Worm (Caenorhabditis elegans) whole organism, L4 larva: ENCODE results near the gene R09E12.9.

ENCODE experiments used
- ceh-28 ChIP-seq: fragments of 150-350 bp; optimal IDR thresholded peaks from 2 replicates; lab custom pipeline; 2014; ENCODE audit warnings: missing biosample characterization, missing genetic modification reagents, missing genetic modification characterization
- dve-1 ChIP-seq: sonication (generic microtip); optimal IDR thresholded peaks from 2 replicates; lab custom pipeline; 2017; ENCODE audit warnings: antibody characterized with exemption, mild to moderate bottlenecking, missing genetic modification characterization, missing compliant biosample characterization; ENCODE audit not compliant: insufficient read depth
- egl-27 ChIP-seq: sonication (generic microtip); optimal IDR thresholded peaks from 3 replicates; lab custom pipeline; 2017; ENCODE audit warnings: missing biosample characterization, missing genetic modification reagents, missing genetic modification characterization
- madf-5 ChIP-seq, 2 experiments: fragments of 200-800 bp; sonication (Bioruptor generic); IDR thresholded peaks; 2 replicates each; pipeline ENCODE4 v1.3.6; 2022; ENCODE audit warnings: missing compliant biosample characterization in 2 of 2, missing genetic modification characterization in 2 of 2
- unc-130 ChIP-seq: sonication (generic microtip); optimal IDR thresholded peaks from 2 replicates; lab custom pipeline; 2016; ENCODE audit warnings: missing genetic modification reagents, missing genetic modification characterization, missing compliant biosample characterization
- ztf-11 ChIP-seq: fragments of 150-350 bp; optimal IDR thresholded peaks from 2 replicates; lab custom pipeline; 2014; ENCODE audit warnings: missing biosample characterization, missing genetic modification characterization

DNA sequence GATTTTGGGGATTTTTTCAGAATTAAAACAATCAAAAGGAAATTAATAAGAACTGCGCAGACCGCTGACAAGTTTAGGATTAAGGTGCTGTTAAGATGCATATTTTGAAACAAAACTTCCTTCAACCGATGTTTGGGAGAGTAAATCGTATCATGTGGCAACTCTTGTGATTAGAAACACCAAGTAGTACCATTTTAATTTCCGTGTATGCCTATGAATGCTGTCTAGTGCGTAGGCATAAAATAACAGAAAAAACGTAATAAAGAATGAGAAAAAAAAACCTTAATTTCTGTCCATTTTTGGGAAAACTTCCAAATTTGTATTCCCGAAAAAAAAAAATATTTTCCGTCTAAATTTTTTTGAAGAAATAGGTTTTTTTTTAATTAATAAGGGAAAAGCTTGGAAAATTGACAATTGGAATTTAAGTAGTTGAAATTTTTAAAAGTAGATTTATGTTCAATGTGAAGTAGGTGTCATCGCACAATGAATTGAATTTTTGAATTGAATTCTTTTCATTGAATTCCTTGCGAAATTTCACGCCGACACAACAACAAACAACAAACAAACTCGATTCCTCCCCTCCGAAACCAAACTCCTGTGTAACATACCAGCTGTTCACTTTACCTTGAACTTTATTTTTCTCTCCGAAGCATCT is 24.6 kb upstream of the R09E12.9 start, which contains the start of the genes str-262 and srp-1:
- TF ChIP-seq dve-1 (tag; lab: Kevin White, UChicago) = no peak
- TF ChIP-seq egl-27 (tag; lab: Kevin White, UChicago) = no peak
- TF ChIP-seq ceh-28 = no peak
- no peak for TF ChIP-seq madf-5 (GFP tag; IDR thresholded peaks at IDR 0.05; lab: Robert Waterston, UW)
- no peak for TF ChIP-seq ztf-11 (tag; lab: Kevin White, UChicago)
- no peak for TF ChIP-seq unc-130
